Worm (Caenorhabditis elegans) whole organism, late embryonic: ENCODE measurements around the gene mpst-1.

Experiments used
- C38D4.7 ChIP-seq: fragments of 200-800 bp; sonication (Bioruptor generic); optimal IDR thresholded peaks from 2 replicates; lab custom pipeline; 2018; ENCODE audit warnings: mild to moderate bottlenecking, missing genetic modification characterization, moderate library complexity, missing compliant biosample characterization
- F13H6.1 ChIP-seq: sonication (generic microtip); optimal IDR thresholded peaks from 2 replicates; lab custom pipeline; 2016; ENCODE audit warnings: missing genetic modification characterization, missing compliant biosample characterization
- K02D7.2 ChIP-seq: sonication (generic microtip); optimal IDR thresholded peaks from 2 replicates; lab custom pipeline; 2017; ENCODE audit warnings: mild to moderate bottlenecking, missing genetic modification characterization, missing compliant biosample characterization
- K09A11.1 ChIP-seq: sonication (generic microtip); optimal IDR thresholded peaks from 2 replicates; lab custom pipeline; 2017; ENCODE audit warnings: antibody characterized with exemption, mild to moderate bottlenecking, missing genetic modification characterization, missing compliant biosample characterization; ENCODE audit not compliant: insufficient read depth
- Y22D7AL.16 ChIP-seq: sonication (generic microtip); optimal IDR thresholded peaks from 2 replicates; lab custom pipeline; 2016; ENCODE audit warnings: missing genetic modification characterization, missing compliant biosample characterization
- ahr-1 ChIP-seq: sonication (generic microtip); optimal IDR thresholded peaks from 2 replicates; lab custom pipeline; 2016; ENCODE audit warnings: missing genetic modification characterization, missing compliant biosample characterization
- ama-1 ChIP-seq: fragments of 150-350 bp; optimal IDR thresholded peaks from 2 replicates; lab custom pipeline; 2014
- ceh-14 ChIP-seq: sonication (generic microtip); optimal IDR thresholded peaks from 2 replicates; lab custom pipeline; 2016; ENCODE audit warnings: missing genotype, missing genetic modification characterization, missing compliant biosample characterization
- ceh-18 ChIP-seq: sonication (generic microtip); optimal IDR thresholded peaks from 2 replicates; lab custom pipeline; 2016; ENCODE audit warnings: missing genetic modification characterization, missing compliant biosample characterization
- ceh-19 ChIP-seq: fragments of 200-800 bp; sonication (Bioruptor generic); optimal IDR thresholded peaks from 2 replicates; lab custom pipeline; 2018; ENCODE audit warnings: mild to moderate bottlenecking, missing genetic modification characterization, missing compliant biosample characterization
- ceh-2 ChIP-seq: sonication (generic microtip); optimal IDR thresholded peaks from 2 replicates; lab custom pipeline; 2016; ENCODE audit warnings: missing genotype, missing genetic modification characterization, missing compliant biosample characterization
- ceh-22 ChIP-seq: sonication (generic microtip); optimal IDR thresholded peaks from 2 replicates; lab custom pipeline; 2017; ENCODE audit warnings: missing biosample characterization, missing genetic modification characterization
- ceh-24 ChIP-seq: sonication (generic microtip); optimal IDR thresholded peaks from 2 replicates; lab custom pipeline; 2016; ENCODE audit warnings: mild to moderate bottlenecking, missing genetic modification characterization, missing compliant biosample characterization
- ceh-30 ChIP-seq: fragments of 150-350 bp; optimal IDR thresholded peaks from 2 replicates; lab custom pipeline; 2014; ENCODE audit warnings: missing biosample characterization, missing genetic modification characterization
- ceh-6 ChIP-seq: fragments of 200-800 bp; sonication (Bioruptor generic); optimal IDR thresholded peaks from 2 replicates; lab custom pipeline; 2018; ENCODE audit warnings: mild to moderate bottlenecking, missing genetic modification characterization, missing compliant biosample characterization
- che-1 ChIP-seq: sonication (generic microtip); optimal IDR thresholded peaks from 2 replicates; lab custom pipeline; 2016; ENCODE audit warnings: mild to moderate bottlenecking, missing genetic modification characterization, missing compliant biosample characterization
- dmd-4 ChIP-seq: sonication (generic microtip); optimal IDR thresholded peaks from 2 replicates; lab custom pipeline; 2016; ENCODE audit warnings: borderline replicate concordance, missing genetic modification characterization, missing compliant biosample characterization
- dve-1 ChIP-seq: sonication (generic microtip); optimal IDR thresholded peaks from 2 replicates; lab custom pipeline; 2017; ENCODE audit warnings: antibody characterized with exemption, mild to moderate bottlenecking, missing genetic modification characterization, missing compliant biosample characterization
- elt-2 ChIP-seq: sonication (generic microtip); optimal IDR thresholded peaks from 2 replicates; lab custom pipeline; 2016; ENCODE audit warnings: missing genetic modification reagents, missing genetic modification characterization, missing compliant biosample characterization
- ets-4 ChIP-seq: sonication (generic microtip); optimal IDR thresholded peaks from 2 replicates; lab custom pipeline; 2016; ENCODE audit warnings: missing genetic modification characterization, missing compliant biosample characterization
- eyg-1 ChIP-seq: sonication (generic microtip); optimal IDR thresholded peaks from 2 replicates; lab custom pipeline; 2016; ENCODE audit warnings: missing genotype, missing genetic modification characterization, missing compliant biosample characterization
- fax-1 ChIP-seq: sonication (generic microtip); optimal IDR thresholded peaks from 2 replicates; lab custom pipeline; 2016; ENCODE audit warnings: missing genotype, missing genetic modification characterization, missing compliant biosample characterization
- fkh-6 ChIP-seq: sonication (generic microtip); optimal IDR thresholded peaks from 2 replicates; lab custom pipeline; 2016; ENCODE audit warnings: missing genetic modification characterization, missing compliant biosample characterization
- gmeb-2 ChIP-seq: sonication (generic microtip); optimal IDR thresholded peaks from 2 replicates; lab custom pipeline; 2016; ENCODE audit warnings: missing genetic modification characterization, inconsistent platforms, missing compliant biosample characterization
- hlh-13 ChIP-seq: fragments of 200-800 bp; sonication (Bioruptor generic); optimal IDR thresholded peaks from 2 replicates; lab custom pipeline; 2018; ENCODE audit warnings: mild to moderate bottlenecking, missing genetic modification characterization, missing compliant biosample characterization
- hlh-15 ChIP-seq: sonication (generic microtip); optimal IDR thresholded peaks from 2 replicates; lab custom pipeline; 2016; ENCODE audit warnings: missing genetic modification characterization, missing compliant biosample characterization
- hlh-30 ChIP-seq: sonication (generic microtip); optimal IDR thresholded peaks from 2 replicates; lab custom pipeline; 2017; ENCODE audit warnings: antibody characterized with exemption, missing genetic modification characterization, missing compliant biosample characterization; ENCODE audit not compliant: insufficient read depth
- hlh-6 ChIP-seq: sonication (generic microtip); optimal IDR thresholded peaks from 2 replicates; lab custom pipeline; 2016; ENCODE audit warnings: missing genotype, missing genetic modification characterization, missing compliant biosample characterization
- hlh-8 ChIP-seq: sonication (generic microtip); optimal IDR thresholded peaks from 2 replicates; lab custom pipeline; 2016; ENCODE audit warnings: missing genotype, missing genetic modification characterization, missing compliant biosample characterization
- lim-6 ChIP-seq: sonication (generic microtip); optimal IDR thresholded peaks from 2 replicates; lab custom pipeline; 2016; ENCODE audit warnings: missing genetic modification characterization, missing compliant biosample characterization
- madf-2 ChIP-seq: sonication (generic microtip); optimal IDR thresholded peaks from 2 replicates; lab custom pipeline; 2017; ENCODE audit warnings: missing genetic modification characterization, missing compliant biosample characterization
- mec-3 ChIP-seq: sonication (generic microtip); optimal IDR thresholded peaks from 2 replicates; lab custom pipeline; 2016; ENCODE audit warnings: borderline replicate concordance, missing genetic modification characterization, missing compliant biosample characterization
- nhr-11 ChIP-seq: fragments of 150-350 bp; optimal IDR thresholded peaks from 2 replicates; lab custom pipeline; 2014; ENCODE audit warnings: missing biosample characterization, missing genetic modification characterization
- nhr-232 ChIP-seq: sonication (generic microtip); optimal IDR thresholded peaks from 2 replicates; lab custom pipeline; 2016; ENCODE audit warnings: missing genetic modification characterization, missing compliant biosample characterization
- npax-4 ChIP-seq: sonication (generic microtip); optimal IDR thresholded peaks from 2 replicates; lab custom pipeline; 2016; ENCODE audit warnings: missing genetic modification characterization, missing compliant biosample characterization
- odd-2 ChIP-seq: sonication (generic microtip); optimal IDR thresholded peaks from 2 replicates; lab custom pipeline; 2017; ENCODE audit warnings: antibody characterized with exemption, mild to moderate bottlenecking, missing genetic modification characterization, missing compliant biosample characterization
- pag-3 ChIP-seq: sonication (generic microtip); optimal IDR thresholded peaks from 2 replicates; lab custom pipeline; 2016; ENCODE audit warnings: missing compliant biosample characterization, missing genetic modification characterization, borderline replicate concordance
- ref-2 ChIP-seq: sonication (generic microtip); optimal IDR thresholded peaks from 2 replicates; lab custom pipeline; 2016; ENCODE audit warnings: missing genetic modification characterization, missing compliant biosample characterization
- sdc-2 ChIP-seq: sonication (generic microtip); optimal IDR thresholded peaks from 2 replicates; lab custom pipeline; 2016; ENCODE audit warnings: missing genotype, missing genetic modification characterization, missing compliant biosample characterization
- sox-4 ChIP-seq: sonication (generic microtip); optimal IDR thresholded peaks from 2 replicates; lab custom pipeline; 2017; ENCODE audit warnings: mild to moderate bottlenecking, missing genetic modification characterization, inconsistent platforms, missing compliant biosample characterization
- ttx-3 ChIP-seq: sonication (generic microtip); optimal IDR thresholded peaks from 2 replicates; lab custom pipeline; 2016; ENCODE audit warnings: missing genetic modification reagents, missing genetic modification characterization, missing compliant biosample characterization
- unc-3 ChIP-seq, 2 experiments: fragments of 200-800 bp in 1 of 2; sonication (Bioruptor generic) in 1 of 2; sonication (generic microtip) in 1 of 2; conservative IDR thresholded peaks in 1 of 2; optimal IDR thresholded peaks in 1 of 2; 2 replicates each; pipeline versions ENCODE4 v1.3.6 to Lab custom; 2016 to 2022; ENCODE audit warnings: missing compliant biosample characterization in 2 of 2, missing genetic modification characterization in 2 of 2, missing genetic modification reagents in 1 of 2
- unc-42 ChIP-seq: sonication (generic microtip); optimal IDR thresholded peaks from 2 replicates; lab custom pipeline; 2016; ENCODE audit warnings: missing genotype, missing genetic modification characterization, missing compliant biosample characterization
- unc-55 ChIP-seq: sonication (generic microtip); optimal IDR thresholded peaks from 2 replicates; lab custom pipeline; 2017; ENCODE audit warnings: missing biosample characterization, missing genetic modification reagents, missing genetic modification characterization
- unc-86 ChIP-seq: sonication (generic microtip); optimal IDR thresholded peaks from 2 replicates; lab custom pipeline; 2016; ENCODE audit warnings: missing genetic modification characterization, missing compliant biosample characterization
- ztf-16 ChIP-seq: sonication (generic microtip); optimal IDR thresholded peaks from 2 replicates; lab custom pipeline; 2017; ENCODE audit warnings: missing genetic modification characterization, missing compliant biosample characterization

mpst-1 gene

DNA sequence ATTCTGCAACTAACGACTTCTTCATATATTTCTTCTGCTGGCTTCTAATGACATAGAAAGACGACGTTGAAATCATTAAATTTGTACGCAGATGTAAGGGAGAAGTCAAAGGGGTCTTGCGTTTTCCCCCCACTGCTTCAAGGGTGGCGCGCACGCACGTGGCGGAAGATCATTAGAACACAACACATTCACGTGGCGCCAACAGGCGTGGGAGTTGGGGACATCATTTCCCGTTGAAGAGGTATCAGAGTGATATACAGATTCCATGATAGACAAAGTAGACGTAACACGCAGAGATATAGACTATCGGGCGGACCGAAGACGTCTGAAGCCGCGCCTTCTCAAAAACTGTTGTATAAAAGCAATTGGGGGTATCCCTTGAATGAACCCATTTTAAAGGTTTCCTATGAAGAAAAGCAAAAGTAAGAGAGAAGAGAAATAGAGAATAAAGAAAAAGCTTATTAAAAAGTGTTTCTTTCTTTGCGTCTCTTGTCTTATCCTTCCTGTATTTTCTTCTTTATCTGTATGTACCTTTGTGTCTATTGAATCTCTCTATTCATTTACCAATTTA is 27.5 kb downstream of the mpst-1 start:
- TF ChIP-seq hlh-15 (tag; lab: Kevin White, UChicago) (no peak), hlh-30 (no peak), F13H6.1 (tag; lab: Kevin White, UChicago) (peak; percentile 27), ref-2 (tag; lab: Kevin White, UChicago) (peak; percentile 3), unc-86 (tag; lab: Kevin White, UChicago) (no peak), fax-1 (tag; lab: Kevin White, UChicago) (no peak), lim-6 (no peak), ceh-30 (tag; lab: Kevin White, UChicago) (no peak), K09A11.1 (tag; lab: Kevin White, UChicago) (no peak), ttx-3 (tag; lab: Kevin White, UChicago) (no peak), mec-3 (tag; lab: Kevin White, UChicago) (no peak), hlh-13 (no peak), ceh-18 (tag; lab: Kevin White, UChicago) (peak; percentile 20), dmd-4 (tag; lab: Kevin White, UChicago) (no peak), ceh-22 (tag; lab: Kevin White, UChicago) (no peak), ama-1 (lab: Kevin White, UChicago) (no peak), C38D4.7 (GFP tag; lab: Kevin White, UChicago) (no peak), nhr-232 (tag; lab: Kevin White, UChicago) (no peak), ceh-14 (no peak), ceh-24 (tag; lab: Kevin White, UChicago) (no peak)

DNA sequence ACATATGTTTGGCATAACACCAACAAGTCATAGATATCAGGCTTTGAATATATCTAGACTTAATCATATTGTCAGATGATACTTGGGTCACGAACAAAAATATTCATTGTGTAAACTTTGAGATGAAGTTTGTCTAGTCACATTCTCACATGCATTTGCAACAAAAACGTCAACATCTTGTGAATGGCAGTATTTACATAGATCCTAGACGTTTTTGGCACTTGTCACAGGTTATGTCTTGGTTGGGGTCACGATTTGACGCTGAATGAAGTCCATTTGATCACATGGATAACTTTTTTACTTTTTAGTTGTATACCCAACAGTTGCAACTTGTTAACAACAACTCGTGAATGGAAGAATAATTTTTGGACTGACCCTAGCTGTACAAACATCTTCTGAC is 28.5 kb downstream of the mpst-1 start:
- no peak for TF ChIP-seq nhr-11
- TF ChIP-seq ceh-30 (tag; lab: Kevin White, UChicago) = no peak
- TF ChIP-seq unc-55 = no peak
- TF ChIP-seq ahr-1 = no peak
- TF ChIP-seq hlh-6 (tag; lab: Kevin White, UChicago) = no peak
- TF ChIP-seq che-1 (tag; lab: Kevin White, UChicago) = no peak
- no peak for TF ChIP-seq ceh-18 (tag; lab: Kevin White, UChicago)
- TF ChIP-seq ceh-6 (GFP tag; lab: Kevin White, UChicago) = no peak
- TF ChIP-seq elt-2 (tag; lab: Kevin White, UChicago) = no peak
- TF ChIP-seq pag-3 (tag; lab: Kevin White, UChicago) = no peak
- TF ChIP-seq unc-42 (tag; lab: Kevin White, UChicago) = no peak
- TF ChIP-seq fkh-6 (tag; lab: Kevin White, UChicago) = no peak
- no peak for TF ChIP-seq C38D4.7 (GFP tag; lab: Kevin White, UChicago)
- TF ChIP-seq ttx-3 (tag; lab: Kevin White, UChicago) = no peak
- TF ChIP-seq Y22D7AL.16 (tag; lab: Kevin White, UChicago) = no peak
- no peak for TF ChIP-seq sdc-2 (tag; lab: Kevin White, UChicago)

DNA sequence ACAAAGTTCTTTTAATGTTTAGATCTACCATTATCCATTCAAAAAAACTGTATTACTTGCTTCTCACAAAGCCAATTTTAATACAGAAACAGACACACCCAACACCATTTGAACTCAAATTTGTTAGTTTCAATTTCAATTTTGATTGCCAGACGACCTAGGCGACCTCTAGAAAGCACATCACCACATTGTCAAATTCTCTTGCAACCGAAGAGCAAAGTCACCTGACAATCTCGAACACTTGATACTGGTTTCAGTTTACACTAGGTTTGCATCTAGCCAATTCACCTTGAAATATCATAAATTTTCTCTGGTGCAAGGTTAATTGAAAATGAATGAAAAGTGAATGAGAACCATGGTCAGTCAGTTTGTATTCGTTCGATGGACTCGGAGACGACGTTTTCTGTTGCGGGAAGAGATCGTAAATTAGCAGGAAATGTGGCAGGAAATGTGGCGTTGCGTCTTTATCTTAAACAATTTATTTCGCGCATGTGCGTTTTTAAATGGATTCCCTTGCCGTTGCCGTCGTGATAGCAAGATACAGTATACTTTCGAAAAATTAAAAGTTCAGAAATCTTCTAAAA is 29.5 kb downstream of the mpst-1 start:
- TF ChIP-seq sox-4 (tag; lab: Kevin White, UChicago) = no peak
- TF ChIP-seq odd-2 (tag; lab: Kevin White, UChicago) = no peak
- no peak for TF ChIP-seq ets-4 (tag; lab: Kevin White, UChicago)
- no peak for TF ChIP-seq madf-2 (tag; lab: Kevin White, UChicago)
- TF ChIP-seq eyg-1 (tag; lab: Kevin White, UChicago) = no peak
- no peak for TF ChIP-seq unc-3 (GFP tag; conservative IDR thresholded peaks at IDR 0.05; lab: Robert Waterston, UW)
- no peak for TF ChIP-seq unc-3 (tag; optimal IDR thresholded peaks at IDR 0.05; lab: Kevin White, UChicago)
- no peak for TF ChIP-seq dmd-4 (tag; lab: Kevin White, UChicago)
- TF ChIP-seq ceh-19 (GFP tag; lab: Kevin White, UChicago) = no peak
- no peak for TF ChIP-seq ztf-16 (tag; lab: Kevin White, UChicago)
- TF ChIP-seq hlh-15 (tag; lab: Kevin White, UChicago) = no peak
- no peak for TF ChIP-seq ceh-2 (tag; lab: Kevin White, UChicago)
- TF ChIP-seq gmeb-2 (tag; lab: Kevin White, UChicago) = no peak
- no peak for TF ChIP-seq npax-4 (tag; lab: Kevin White, UChicago)
- no peak for TF ChIP-seq nhr-11
- TF ChIP-seq dve-1 (tag; lab: Kevin White, UChicago) = no peak
- no peak for TF ChIP-seq hlh-8
- TF ChIP-seq hlh-30 = no peak
- no peak for TF ChIP-seq K09A11.1 (tag; lab: Kevin White, UChicago)
- no peak for TF ChIP-seq ceh-30 (tag; lab: Kevin White, UChicago)
- TF ChIP-seq K02D7.2 (tag; lab: Kevin White, UChicago) = no peak
